Fruit fly (Drosophila melanogaster): ENCODE measurements around the gene Tim8.

Tim8 gene

dm6 chrX:11355708-11356174 is 12.5 kb upstream of the Tim8 start, which contains the start of gene dsh:
dsh (plus strand) TSS chrX:11355881.
- TF ChIP-seq CG14655 (GFP tag; optimal IDR thresholded peaks at IDR 0.05), result no peak
- no peak for TF ChIP-seq gl (tag; optimal IDR thresholded peaks at IDR 0.05)
- peak; percentile 14 for TF ChIP-seq CG15710 (tag; optimal IDR thresholded peaks at IDR 0.05)
- TF ChIP-seq rn (GFP tag; IDR thresholded peaks at IDR 0.05), result no peak
- TF ChIP-seq CG8159 (tag; optimal IDR thresholded peaks at IDR 0.05), result no peak
- TF ChIP-seq Pif1A (GFP tag; optimal IDR thresholded peaks at IDR 0.05), result no peak
- TF ChIP-seq D1 (tag; optimal IDR thresholded peaks at IDR 0.05), result no peak
- no peak for TF ChIP-seq EcR (GFP tag; optimal IDR thresholded peaks at IDR 0.05)
- peak; percentile 65 for TF ChIP-seq CG13204 (GFP tag; optimal IDR thresholded peaks at IDR 0.05)
- no peak for TF ChIP-seq Ets98B (GFP tag; IDR thresholded peaks at IDR 0.05)

DNA sequence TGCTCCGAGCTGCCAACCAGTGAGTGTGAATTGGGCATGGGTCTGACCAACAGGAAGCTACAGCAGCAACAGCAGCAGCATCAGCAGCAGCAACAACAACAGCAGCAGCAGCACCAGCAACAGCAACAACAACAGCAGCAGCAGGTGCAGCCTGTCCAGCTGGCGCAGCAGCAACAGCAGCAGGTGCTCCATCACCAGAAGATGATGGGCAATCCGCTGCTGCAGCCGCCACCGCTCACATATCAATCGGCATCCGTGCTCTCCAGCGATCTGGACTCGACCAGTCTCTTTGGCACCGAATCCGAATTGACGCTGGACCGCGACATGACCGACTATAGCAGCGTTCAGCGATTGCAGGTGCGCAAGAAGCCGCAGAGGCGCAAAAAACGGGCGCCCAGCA is 11.6 kb upstream of the Tim8 start:
- TF ChIP-seq rn (GFP tag; IDR thresholded peaks at IDR 0.05) (no peak), CG13204 (GFP tag; optimal IDR thresholded peaks at IDR 0.05) (no peak), CG34367 (tag; optimal IDR thresholded peaks at IDR 0.05) (no peak), gl (tag; optimal IDR thresholded peaks at IDR 0.05) (no peak), CG12605 (GFP tag; IDR thresholded peaks at IDR 0.05) (no peak), CG10348 (GFP tag; IDR thresholded peaks at IDR 0.05) (no peak), fd96Ca (GFP tag; IDR thresholded peaks at IDR 0.05) (no peak)

DNA sequence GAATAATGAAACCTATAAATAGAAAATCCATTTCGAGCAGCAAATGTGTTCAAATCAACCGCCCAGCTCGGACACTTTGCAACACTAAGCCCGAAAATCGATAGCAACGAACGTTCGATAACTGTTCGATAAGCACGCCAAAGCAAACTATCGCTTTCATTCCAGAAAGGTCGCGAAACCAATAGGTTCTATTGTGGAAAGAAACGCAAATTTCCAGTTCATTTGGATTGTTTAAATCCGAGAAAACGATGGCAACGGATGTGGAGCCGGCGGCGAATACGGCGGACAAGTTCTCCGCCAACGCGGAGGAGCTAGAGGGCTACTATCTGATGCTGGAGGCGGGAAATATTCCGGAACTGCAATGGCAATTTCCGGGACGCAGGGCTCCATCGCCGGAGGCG is 9.2 kb upstream of the Tim8 start, which contains the start of gene Pa1:
Gene Pa1, plus strand, starts transcription at position 156 of the 401 bp plus-strand sequence.
- TF ChIP-seq CG15710 (tag; optimal IDR thresholded peaks at IDR 0.05) (no peak), EcR (GFP tag; optimal IDR thresholded peaks at IDR 0.05) (peak; percentile 35), Ets98B (GFP tag; IDR thresholded peaks at IDR 0.05) (peak; percentile 11; the same call in 1 of the 2 replicates)

- TF ChIP-seq CG32121 (GFP tag; IDR thresholded peaks at IDR 0.05) (no peak), CG12605 (GFP tag; IDR thresholded peaks at IDR 0.05) (no peak), CG4496 (GFP tag; IDR thresholded peaks at IDR 0.05) (no peak), CG15710 (tag; optimal IDR thresholded peaks at IDR 0.05) (no peak), Pif1B (GFP tag; optimal IDR thresholded peaks at IDR 0.05) (no peak), Snoo (tag; optimal IDR thresholded peaks at IDR 0.05) (no peak), D1 (tag; optimal IDR thresholded peaks at IDR 0.05) (no peak), Pif1A (GFP tag; optimal IDR thresholded peaks at IDR 0.05) (no peak), gl (tag; optimal IDR thresholded peaks at IDR 0.05) (no peak), rn (GFP tag; IDR thresholded peaks at IDR 0.05) (no peak), EcR (GFP tag; optimal IDR thresholded peaks at IDR 0.05) (no peak), CG10348 (GFP tag; IDR thresholded peaks at IDR 0.05) (no peak)
Measured at dm6 chrX:11369374-11369773, 1.1 kb downstream of the Tim8 start, which contains the start of gene dlg1. dlg1 (plus strand) TSS chrX:11369665.

- peak; percentile 53; the same call in 1 of the 2 replicates for TF ChIP-seq CG12605 (GFP tag; IDR thresholded peaks at IDR 0.05)
- TF ChIP-seq Ets98B (GFP tag; IDR thresholded peaks at IDR 0.05), result peak; percentile 59
- no peak for TF ChIP-seq CG10348 (GFP tag; IDR thresholded peaks at IDR 0.05)
- peak; percentile 0 for TF ChIP-seq CG8159 (tag; optimal IDR thresholded peaks at IDR 0.05)
- TF ChIP-seq CG13204 (GFP tag; optimal IDR thresholded peaks at IDR 0.05), result no peak
- TF ChIP-seq Snoo (tag; optimal IDR thresholded peaks at IDR 0.05), result peak; percentile 33
- peak; percentile 51; the same call in 1 of the 3 replicates for TF ChIP-seq fd96Ca (GFP tag; IDR thresholded peaks at IDR 0.05)
- peak; percentile 46; the same call in 1 of the 2 replicates for TF ChIP-seq CG32121 (GFP tag; IDR thresholded peaks at IDR 0.05)
- TF ChIP-seq CG4496 (GFP tag; IDR thresholded peaks at IDR 0.05), result peak; percentile 78
- TF ChIP-seq CG15710 (tag; optimal IDR thresholded peaks at IDR 0.05), result peak; percentile 26
Measured at dm6 chrX:11370792-11371191, 2.5 kb downstream of the Tim8 start.

DNA sequence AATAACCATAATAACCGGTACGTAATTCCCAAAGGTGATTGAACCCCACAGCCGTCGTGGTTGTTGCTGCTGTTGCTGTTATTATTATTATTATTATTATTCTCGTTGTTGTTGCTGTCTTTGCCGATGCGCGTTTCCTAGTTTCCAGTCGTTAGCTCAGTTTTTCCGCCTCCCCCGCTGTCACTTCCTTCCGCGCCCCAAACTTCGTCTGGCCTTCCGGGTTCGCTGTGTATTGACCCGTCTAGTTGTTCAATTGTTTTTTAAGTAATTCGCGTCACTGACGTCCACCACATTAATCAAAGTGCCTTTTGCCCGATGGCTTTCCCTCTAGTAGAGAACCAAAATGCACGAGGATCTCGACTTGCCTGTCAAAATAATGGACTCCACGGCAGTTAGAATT is 3.4 kb downstream of the Tim8 start:
- no peak for TF ChIP-seq EcR (GFP tag; optimal IDR thresholded peaks at IDR 0.05)
- no peak for TF ChIP-seq CG12605 (GFP tag; IDR thresholded peaks at IDR 0.05)
- no peak for TF ChIP-seq Pif1A (GFP tag; optimal IDR thresholded peaks at IDR 0.05)
- no peak for TF ChIP-seq CG8159 (tag; optimal IDR thresholded peaks at IDR 0.05)
- TF ChIP-seq CG8301 (tag; optimal IDR thresholded peaks at IDR 0.05), result no peak
- no peak for TF ChIP-seq CG32121 (GFP tag; IDR thresholded peaks at IDR 0.05)
- TF ChIP-seq CG14655 (GFP tag; optimal IDR thresholded peaks at IDR 0.05), result no peak
- no peak for TF ChIP-seq CG9948 (tag; optimal IDR thresholded peaks at IDR 0.05)
- TF ChIP-seq Snoo (tag; optimal IDR thresholded peaks at IDR 0.05), result no peak
- TF ChIP-seq fd96Ca (GFP tag; IDR thresholded peaks at IDR 0.05), result no peak
- TF ChIP-seq Ets98B (GFP tag; IDR thresholded peaks at IDR 0.05), result no peak
- no peak for TF ChIP-seq CG17806 (tag; optimal IDR thresholded peaks at IDR 0.05)
- TF ChIP-seq D1 (tag; optimal IDR thresholded peaks at IDR 0.05), result no peak
- no peak for TF ChIP-seq CG10348 (GFP tag; IDR thresholded peaks at IDR 0.05)
- no peak for TF ChIP-seq Pif1B (GFP tag; optimal IDR thresholded peaks at IDR 0.05)
- no peak for TF ChIP-seq CG15710 (tag; optimal IDR thresholded peaks at IDR 0.05)
- no peak for TF ChIP-seq CG34367 (tag; optimal IDR thresholded peaks at IDR 0.05)
